ENCODE assay signal across 1 fruit fly cellular context in the genomic region with DNA sequence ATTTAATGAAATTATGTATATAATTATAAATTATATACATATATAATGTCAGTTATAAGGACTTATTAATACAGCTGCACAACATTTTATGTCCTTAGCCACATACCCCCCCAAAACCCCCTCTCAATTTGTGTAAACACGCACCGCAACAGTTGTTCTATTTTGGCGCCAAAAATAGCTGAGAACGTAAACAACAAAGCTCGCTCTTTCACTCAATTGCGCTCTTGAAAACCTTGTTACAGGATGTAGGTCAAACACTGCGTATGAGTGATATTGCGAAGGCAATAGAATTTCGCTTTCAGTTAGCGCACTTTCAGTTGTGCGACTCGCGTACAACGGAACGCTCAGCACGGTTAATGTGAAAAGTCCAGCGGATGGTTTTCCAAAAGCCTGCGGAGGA.
TF ChIP-seq lines count a peak whose summit lies in the region.

A gene (plus strand): TSS at position 332 of the 400 bp plus-strand sequence.

TF ChIP-seq in whole organism, embryonic, 481 proteins besides CTCF, POLR2A, EP300 and RAD21 (continued from another document):
- TF ChIP-seq CG4707 (GFP tag; optimal IDR thresholded peaks at IDR 0.05; lab: Kevin White, UChicago), result no peak
- no peak for TF ChIP-seq NC2β (GFP tag; optimal IDR thresholded peaks at IDR 0.05; lab: Kevin White, UChicago)
- TF ChIP-seq odd (GFP tag; optimal IDR thresholded peaks at IDR 0.05; lab: Kevin White, UChicago), result no peak
- TF ChIP-seq rib (GFP tag; IDR thresholded peaks at IDR 0.05; lab: Robert Waterston, UW), result no peak
- TF ChIP-seq phol (tag; optimal IDR thresholded peaks at IDR 0.05; lab: Kevin White, UChicago), result peak; percentile 13
- TF ChIP-seq Fer3 (tag; optimal IDR thresholded peaks at IDR 0.05; lab: Kevin White, UChicago), result peak; percentile 56
- no peak for TF ChIP-seq luna (GFP tag; optimal IDR thresholded peaks at IDR 0.05; lab: Kevin White, UChicago)
- no peak for TF ChIP-seq pfk (GFP tag; optimal IDR thresholded peaks at IDR 0.05; lab: Kevin White, UChicago)
- no peak for TF ChIP-seq CG7963 (GFP tag; IDR thresholded peaks at IDR 0.05; lab: Robert Waterston, UW; ENCODE audit: partially characterized antibody)
- TF ChIP-seq chif (GFP tag; optimal IDR thresholded peaks at IDR 0.05; lab: Kevin White, UChicago), result no peak
- no peak for TF ChIP-seq CG4424 (GFP tag; optimal IDR thresholded peaks at IDR 0.05; lab: Kevin White, UChicago)
- no peak for TF ChIP-seq hb (GFP tag; IDR thresholded peaks at IDR 0.05; lab: Robert Waterston, UW; ENCODE audit: partially characterized antibody)
- peak; percentile 30 for TF ChIP-seq CG7556 (GFP tag; optimal IDR thresholded peaks at IDR 0.05; lab: Kevin White, UChicago)
- peak; percentile 23; the same call in 1 of the 2 replicates for TF ChIP-seq Xrp1 (GFP tag; IDR thresholded peaks at IDR 0.05; lab: Robert Waterston, UW)
- TF ChIP-seq C15 (GFP tag; IDR thresholded peaks at IDR 0.05; lab: Robert Waterston, UW), result no peak
- 0 out of 2 replicates have a peak, but pooled peaks have one; percentile 22 for TF ChIP-seq CG5953 (GFP tag; IDR thresholded peaks at IDR 0.05; lab: Robert Waterston, UW)
- TF ChIP-seq CG6683 (GFP tag; optimal IDR thresholded peaks at IDR 0.05; lab: Kevin White, UChicago), result no peak
- no peak for TF ChIP-seq kay (GFP tag; optimal IDR thresholded peaks at IDR 0.05; lab: Kevin White, UChicago)
- TF ChIP-seq BtbVII (GFP tag; optimal IDR thresholded peaks at IDR 0.05; lab: Kevin White, UChicago), result no peak
- no peak for TF ChIP-seq CG8290 (GFP tag; optimal IDR thresholded peaks at IDR 0.05; lab: Kevin White, UChicago)
- TF ChIP-seq CG8290 (tag; optimal IDR thresholded peaks at IDR 0.05; lab: Kevin White, UChicago), result peak in 1 of 2 experiments; percentile 51
- TF ChIP-seq CG6854 (GFP tag; optimal IDR thresholded peaks at IDR 0.05; lab: Kevin White, UChicago), result peak; percentile 48
- TF ChIP-seq tin (GFP tag; optimal IDR thresholded peaks at IDR 0.05; lab: Kevin White, UChicago), result no peak
- peak; percentile 38 to 42 for TF ChIP-seq Trl (optimal IDR thresholded peaks at IDR 0.05; lab: Kevin White, UChicago)
- TF ChIP-seq Trl (GFP tag; optimal IDR thresholded peaks at IDR 0.05; lab: Kevin White, UChicago), result no peak
- peak; percentile 45 for TF ChIP-seq CG18619 (GFP tag; optimal IDR thresholded peaks at IDR 0.05; lab: Kevin White, UChicago)
- TF ChIP-seq Oaz (GFP tag; IDR thresholded peaks at IDR 0.05; lab: Robert Waterston, UW), result no peak
- no peak for TF ChIP-seq pnt (GFP tag; optimal IDR thresholded peaks at IDR 0.05; lab: Kevin White, UChicago)
- no peak for TF ChIP-seq HLHmδ (GFP tag; optimal IDR thresholded peaks at IDR 0.05; lab: Kevin White, UChicago)
- peak; percentile 63; the same call in 2 of the 3 replicates for TF ChIP-seq CG11695 (GFP tag; IDR thresholded peaks at IDR 0.05; lab: Robert Waterston, UW)
- no peak for TF ChIP-seq tup (GFP tag; optimal IDR thresholded peaks at IDR 0.05; lab: Kevin White, UChicago)
- TF ChIP-seq crp (GFP tag; optimal IDR thresholded peaks at IDR 0.05; lab: Kevin White, UChicago), result no peak
- TF ChIP-seq Ada2b (GFP tag; IDR thresholded peaks at IDR 0.05; lab: Robert Waterston, UW), result no peak
- TF ChIP-seq tll (GFP tag; optimal IDR thresholded peaks at IDR 0.05; lab: Kevin White, UChicago), result no peak
- no peak for TF ChIP-seq inv (GFP tag; IDR thresholded peaks at IDR 0.05; lab: Robert Waterston, UW; ENCODE audit: partially characterized antibody)
- TF ChIP-seq CG14441 (GFP tag; IDR thresholded peaks at IDR 0.05; lab: Robert Waterston, UW), result peak; percentile 53
- no peak for TF ChIP-seq Hey (tag; optimal IDR thresholded peaks at IDR 0.05; lab: Kevin White, UChicago)
- no peak for TF ChIP-seq Dll (GFP tag; IDR thresholded peaks at IDR 0.05; lab: Robert Waterston, UW; ENCODE audit: partially characterized antibody)
- peak; percentile 57 for TF ChIP-seq sd (tag; optimal IDR thresholded peaks at IDR 0.05; lab: Kevin White, UChicago)
- no peak for TF ChIP-seq CG17328 (GFP tag; IDR thresholded peaks at IDR 0.05; lab: Robert Waterston, UW)
- TF ChIP-seq CG17186 (GFP tag; optimal IDR thresholded peaks at IDR 0.05; lab: Kevin White, UChicago), result no peak
- TF ChIP-seq shn (GFP tag; optimal IDR thresholded peaks at IDR 0.05; lab: Kevin White, UChicago), result no peak
- TF ChIP-seq CG18262 (tag; optimal IDR thresholded peaks at IDR 0.05; lab: Kevin White, UChicago), result peak; percentile 47
- TF ChIP-seq CG4404 (GFP tag; IDR thresholded peaks at IDR 0.05; lab: Robert Waterston, UW), result peak; percentile 15; the same call in 1 of the 2 replicates
- TF ChIP-seq Elba2 (GFP tag; optimal IDR thresholded peaks at IDR 0.05; lab: Kevin White, UChicago), result no peak
- TF ChIP-seq Lpt (GFP tag; optimal IDR thresholded peaks at IDR 0.05; lab: Kevin White, UChicago), result no peak
- peak; percentile 6; the same call in 1 of the 3 replicates for TF ChIP-seq zfh1 (GFP tag; IDR thresholded peaks at IDR 0.05; lab: Robert Waterston, UW)
- no peak for TF ChIP-seq CG14860 (GFP tag; IDR thresholded peaks at IDR 0.05; lab: Robert Waterston, UW; ENCODE audit: partially characterized antibody)
- TF ChIP-seq CG32772 (GFP tag; IDR thresholded peaks at IDR 0.05; lab: Robert Waterston, UW), result peak; percentile 31; the same call in 1 of the 2 replicates
- TF ChIP-seq CG15011 (GFP tag; optimal IDR thresholded peaks at IDR 0.05; lab: Kevin White, UChicago), result peak; percentile 17
- no peak for TF ChIP-seq oc (tag; optimal IDR thresholded peaks at IDR 0.05; lab: Kevin White, UChicago)
- TF ChIP-seq CG13624 (GFP tag; optimal IDR thresholded peaks at IDR 0.05; lab: Kevin White, UChicago), result no peak
- TF ChIP-seq CG15696 (tag; optimal IDR thresholded peaks at IDR 0.05; lab: Kevin White, UChicago), result no peak
- peak; percentile 41; the same call in 1 of the 3 replicates for TF ChIP-seq B-H1 (GFP tag; IDR thresholded peaks at IDR 0.05; lab: Robert Waterston, UW)
- no peak for TF ChIP-seq CG17385 (GFP tag; optimal IDR thresholded peaks at IDR 0.05; lab: Kevin White, UChicago)
- no peak for TF ChIP-seq Vsx1 (GFP tag; optimal IDR thresholded peaks at IDR 0.05; lab: Kevin White, UChicago)
- TF ChIP-seq CG34422 (GFP tag; IDR thresholded peaks at IDR 0.05; lab: Robert Waterston, UW), result peak; percentile 64; the same call in 1 of the 3 replicates
- no peak for TF ChIP-seq ara (GFP tag; IDR thresholded peaks at IDR 0.05; lab: Robert Waterston, UW)
- TF ChIP-seq br (optimal IDR thresholded peaks at IDR 0.05; lab: Kevin White, UChicago), result no peak
- 0 out of 3 replicates have a peak, but pooled peaks have one; percentile 47 for TF ChIP-seq H15 (GFP tag; IDR thresholded peaks at IDR 0.05; lab: Robert Waterston, UW)
- no peak for TF ChIP-seq Sry-β (GFP tag; optimal IDR thresholded peaks at IDR 0.05; lab: Kevin White, UChicago)
- peak; percentile 19 for TF ChIP-seq CG7839 (tag; optimal IDR thresholded peaks at IDR 0.05; lab: Kevin White, UChicago)
- no peak for TF ChIP-seq CG17802 (tag; optimal IDR thresholded peaks at IDR 0.05; lab: Kevin White, UChicago)
- no peak for TF ChIP-seq Pdp1 (GFP tag; optimal IDR thresholded peaks at IDR 0.05; lab: Kevin White, UChicago)
- TF ChIP-seq insv (GFP tag; optimal IDR thresholded peaks at IDR 0.05; lab: Kevin White, UChicago), result no peak
- TF ChIP-seq stwl (tag; optimal IDR thresholded peaks at IDR 0.05; lab: Kevin White, UChicago), result no peak
- TF ChIP-seq aop (GFP tag; IDR thresholded peaks at IDR 0.05; lab: Robert Waterston, UW), result no peak
- no peak for TF ChIP-seq slp2 (GFP tag; optimal IDR thresholded peaks at IDR 0.05; lab: Kevin White, UChicago)
- TF ChIP-seq pita (GFP tag; optimal IDR thresholded peaks at IDR 0.05; lab: Kevin White, UChicago), result no peak
- no peak for TF ChIP-seq klu (GFP tag; IDR thresholded peaks at IDR 0.05; lab: Robert Waterston, UW)
